Fruit fly (Drosophila melanogaster) whole organism, embryonic: Measurements from ENCODE around the gene CG8419.
A peak's percentile ranks its signal among the peaks of the same experiment; 100 is the strongest.

Experiments used
- BtbVII ChIP-seq: fragments of 200-800 bp; sonication (Bioruptor generic); optimal IDR thresholded peaks from 3 replicates; lab custom pipeline; 2017; ENCODE audit warnings: missing biosample characterization, mild to moderate bottlenecking, missing genetic modification characterization
- CG11398 ChIP-seq: fragments of 200-800 bp; sonication (Bioruptor generic); optimal IDR thresholded peaks from 2 replicates; lab custom pipeline; 2016; ENCODE audit warnings: missing biosample characterization, missing genetic modification characterization
- CG12071 ChIP-seq: fragments of 200-800 bp; sonication (Bioruptor generic); optimal IDR thresholded peaks from 3 replicates; lab custom pipeline; 2018; ENCODE audit warnings: missing biosample characterization, mild to moderate bottlenecking, missing genetic modification characterization
- CG12299 ChIP-seq: fragments of 200-800 bp; sonication (Bioruptor generic); optimal IDR thresholded peaks from 2 replicates; lab custom pipeline; 2018; ENCODE audit warnings: missing biosample characterization, mild to moderate bottlenecking, missing genetic modification characterization
- CG12769 ChIP-seq: fragments of 200-800 bp; sonication (Bioruptor generic); optimal IDR thresholded peaks from 2 replicates; lab custom pipeline; 2019; ENCODE audit warnings: missing biosample characterization, mild to moderate bottlenecking, missing genetic modification characterization, moderate library complexity
- CG13123 ChIP-seq: fragments of 200-800 bp; sonication (Bioruptor generic); optimal IDR thresholded peaks from 2 replicates; lab custom pipeline; 2016; ENCODE audit warnings: missing biosample characterization, missing genetic modification characterization
- CG17328 ChIP-seq: fragments of 200-800 bp; sonication (Bioruptor generic); IDR thresholded peaks from 2 replicates; pipeline ENCODE4 v1.3.6; 2022; ENCODE audit warnings: missing biosample characterization, missing genetic modification characterization
- CG18262 ChIP-seq: fragments of 200-800 bp; optimal IDR thresholded peaks from 3 replicates; lab custom pipeline; 2019; ENCODE audit warnings: missing biosample characterization, mild to moderate bottlenecking, missing genetic modification characterization, moderate library complexity
- CG30403 ChIP-seq: fragments of 200-800 bp; sonication (Bioruptor generic); optimal IDR thresholded peaks from 3 replicates; lab custom pipeline; 2016; ENCODE audit warnings: missing biosample characterization, missing genetic modification characterization
- CG31441 ChIP-seq: fragments of 200-800 bp; sonication (Bioruptor generic); IDR thresholded peaks from 2 replicates; pipeline ENCODE4 v1.3.6; 2022; ENCODE audit warnings: missing biosample characterization, missing genetic modification characterization
- CG42726 ChIP-seq: fragments of 200-800 bp; sonication (Bioruptor generic); IDR thresholded peaks from 2 replicates; pipeline ENCODE4 v1.3.6; 2022; ENCODE audit warnings: missing biosample characterization, missing genetic modification characterization; ENCODE audit not compliant: partially characterized antibody
- CG8089 ChIP-seq: fragments of 200-800 bp; sonication (Bioruptor generic); optimal IDR thresholded peaks from 3 replicates; lab custom pipeline; 2016; ENCODE audit warnings: missing biosample characterization, missing genetic modification characterization
- CG8359 ChIP-seq: fragments of 200-800 bp; sonication (Bioruptor generic); optimal IDR thresholded peaks from 2 replicates; lab custom pipeline; 2017; ENCODE audit warnings: missing biosample characterization, mild to moderate bottlenecking, missing genetic modification characterization, borderline replicate concordance
- CG8478 ChIP-seq: fragments of >200 bp; optimal IDR thresholded peaks from 2 replicates; lab custom pipeline; 2018
- CG9932 ChIP-seq: fragments of 200-800 bp; sonication (Bioruptor generic); IDR thresholded peaks from 2 replicates; pipeline ENCODE4 v1.3.6; 2022; ENCODE audit warnings: missing biosample characterization, missing genetic modification characterization
- CTCF ChIP-seq: fragments of 200-800 bp; sonication (Bioruptor generic); optimal IDR thresholded peaks from 2 replicates; lab custom pipeline; 2017; ENCODE audit warnings: missing biosample characterization, mild to moderate bottlenecking, missing genetic modification characterization, moderate library complexity
- Camta ChIP-seq: fragments of 200-800 bp; sonication (Bioruptor generic); optimal IDR thresholded peaks from 2 replicates; lab custom pipeline; 2016; ENCODE audit warnings: missing biosample characterization, missing genetic modification characterization
- D19A ChIP-seq: fragments of 200-800 bp; optimal IDR thresholded peaks from 3 replicates; lab custom pipeline; 2019; ENCODE audit warnings: missing biosample characterization, mild to moderate bottlenecking, missing genetic modification characterization, moderate library complexity
- D19B ChIP-seq: fragments of 200-800 bp; sonication (Bioruptor generic); optimal IDR thresholded peaks from 2 replicates; lab custom pipeline; 2017; ENCODE audit warnings: missing biosample characterization, mild to moderate bottlenecking, missing genetic modification characterization
- Gug ChIP-seq: fragments of 200-800 bp; sonication (Bioruptor generic); IDR thresholded peaks from 4 replicates; pipeline ENCODE4 v1.3.6; 2022; ENCODE audit warnings: missing biosample characterization, missing genetic modification characterization
- HmgZ ChIP-seq: fragments of 200-800 bp; sonication (Bioruptor generic); optimal IDR thresholded peaks from 2 replicates; lab custom pipeline; 2018; ENCODE audit warnings: missing biosample characterization, mild to moderate bottlenecking, missing genetic modification characterization
- Nf-YC ChIP-seq: fragments of 200-800 bp; optimal IDR thresholded peaks from 3 replicates; lab custom pipeline; 2019; ENCODE audit warnings: missing biosample characterization, mild to moderate bottlenecking, missing genetic modification characterization, moderate library complexity
- Optix ChIP-seq: fragments of 200-800 bp; sonication (Bioruptor generic); IDR thresholded peaks from 3 replicates; pipeline ENCODE4 v1.3.6; 2022; ENCODE audit warnings: missing biosample characterization, missing genetic modification characterization
- Pdp1 ChIP-seq, 2 experiments: fragments of 200-800 bp; sonication (Bioruptor generic); optimal IDR thresholded peaks; 3 replicates each; lab custom pipeline; 2016; ENCODE audit warnings: missing biosample characterization in 2 of 2, missing genetic modification characterization in 2 of 2, mild to moderate bottlenecking in 1 of 2, moderate library complexity in 1 of 2
- Rfx ChIP-seq: fragments of 200-800 bp; sonication (Bioruptor generic); IDR thresholded peaks from 2 replicates; pipeline ENCODE4 v1.3.6; 2022; ENCODE audit warnings: missing biosample characterization, missing genetic modification characterization
- Six4 ChIP-seq: fragments of 200-800 bp; sonication (Bioruptor generic); optimal IDR thresholded peaks from 2 replicates; lab custom pipeline; 2016; ENCODE audit warnings: missing biosample characterization, missing genetic modification characterization
- Trl ChIP-seq, 3 experiments: fragments of >200 bp in 2 of 3; fragments of 200-800 bp in 1 of 3; sonication (Bioruptor generic) in 1 of 3; optimal IDR thresholded peaks; 2 replicates in 1 of 3; 3 replicates in 2 of 3; lab custom pipeline; 2016 to 2017; ENCODE audit warnings: missing biosample characterization in 1 of 3, missing genetic modification characterization in 1 of 3
- abd-A ChIP-seq: fragments of 200-800 bp; sonication (Bioruptor generic); optimal IDR thresholded peaks from 3 replicates; lab custom pipeline; 2019; ENCODE audit warnings: missing biosample characterization, mild to moderate bottlenecking, missing genetic modification characterization, moderate library complexity
- ase ChIP-seq: fragments of 200-800 bp; sonication (Bioruptor generic); IDR thresholded peaks from 3 replicates; pipeline ENCODE4 v1.3.6; 2022; ENCODE audit warnings: missing biosample characterization, missing genetic modification characterization
- bowl ChIP-seq: fragments of 200-800 bp; sonication (Bioruptor generic); IDR thresholded peaks from 2 replicates; pipeline ENCODE4 v1.3.6; 2022; ENCODE audit warnings: missing biosample characterization, missing genetic modification characterization
- cato ChIP-seq: fragments of 200-800 bp; sonication (Bioruptor generic); optimal IDR thresholded peaks from 2 replicates; lab custom pipeline; 2016; ENCODE audit warnings: missing biosample characterization, missing genetic modification characterization, borderline replicate concordance
- caup ChIP-seq: fragments of 200-800 bp; sonication (Bioruptor generic); optimal IDR thresholded peaks from 3 replicates; lab custom pipeline; 2017; ENCODE audit warnings: missing biosample characterization, mild to moderate bottlenecking, missing genetic modification characterization, moderate library complexity; ENCODE audit not compliant: severe bottlenecking
- chinmo ChIP-seq: fragments of 200-800 bp; sonication (Bioruptor generic); IDR thresholded peaks from 4 replicates; pipeline ENCODE4 v1.3.6; 2022; ENCODE audit warnings: missing biosample characterization, missing genetic modification characterization; ENCODE audit not compliant: partially characterized antibody
- ci ChIP-seq: fragments of 200-800 bp; sonication (Bioruptor generic); IDR thresholded peaks from 3 replicates; pipeline ENCODE4 v1.3.6; 2022; ENCODE audit warnings: missing biosample characterization, missing genetic modification characterization
- dm ChIP-seq: fragments of 200-800 bp; sonication (Bioruptor generic); optimal IDR thresholded peaks from 3 replicates; lab custom pipeline; 2016; ENCODE audit warnings: missing biosample characterization, missing genetic modification characterization
- emc ChIP-seq: fragments of 200-800 bp; sonication (Bioruptor generic); optimal IDR thresholded peaks from 2 replicates; lab custom pipeline; 2016; ENCODE audit warnings: missing biosample characterization, missing genetic modification characterization
- gem ChIP-seq: fragments of 200-800 bp; sonication (Bioruptor generic); optimal IDR thresholded peaks from 2 replicates; lab custom pipeline; 2019; ENCODE audit warnings: missing biosample characterization, mild to moderate bottlenecking, missing genetic modification characterization, moderate library complexity
- grn ChIP-seq: fragments of 200-800 bp; sonication (Bioruptor generic); optimal IDR thresholded peaks from 3 replicates; lab custom pipeline; 2017; ENCODE audit warnings: missing biosample characterization, missing genetic modification characterization
- ham ChIP-seq: fragments of 200-800 bp; sonication (Bioruptor generic); IDR thresholded peaks from 2 replicates; pipeline ENCODE4 v1.3.6; 2022; ENCODE audit warnings: missing biosample characterization, missing genetic modification characterization
- kay ChIP-seq: fragments of 200-800 bp; sonication (Bioruptor generic); optimal IDR thresholded peaks from 2 replicates; lab custom pipeline; 2016; ENCODE audit warnings: missing biosample characterization, missing genetic modification characterization
- klu ChIP-seq: fragments of 200-800 bp; sonication (Bioruptor generic); IDR thresholded peaks from 2 replicates; pipeline ENCODE4 v1.3.6; 2022; ENCODE audit warnings: missing biosample characterization, missing genetic modification characterization
- lbe ChIP-seq: fragments of 200-800 bp; sonication (Bioruptor generic); optimal IDR thresholded peaks from 2 replicates; lab custom pipeline; 2016; ENCODE audit warnings: missing biosample characterization, mild to moderate bottlenecking, missing genetic modification characterization
- mld ChIP-seq: fragments of 200-800 bp; sonication (Bioruptor generic); IDR thresholded peaks from 3 replicates; pipeline ENCODE4 v1.3.6; 2022; ENCODE audit warnings: missing biosample characterization, missing genetic modification characterization; ENCODE audit not compliant: partially characterized antibody
- prd ChIP-seq, 3 experiments: fragments of >200 bp in 2 of 3; fragments of 200-800 bp in 1 of 3; sonication (Bioruptor generic) in 1 of 3; optimal IDR thresholded peaks in 2 of 3; IDR thresholded peaks in 1 of 3; 2 replicates in 2 of 3; 3 replicates in 1 of 3; pipeline versions ENCODE4 v1.3.6 to Lab custom; 2017 to 2022; ENCODE audit warnings: missing biosample characterization in 1 of 3, missing genetic modification characterization in 1 of 3
- run ChIP-seq: fragments of 200-800 bp; sonication (Bioruptor generic); optimal IDR thresholded peaks from 3 replicates; lab custom pipeline; 2018; ENCODE audit warnings: missing biosample characterization, mild to moderate bottlenecking, missing genetic modification characterization
- trh ChIP-seq: fragments of 200-800 bp; sonication (Bioruptor generic); optimal IDR thresholded peaks from 2 replicates; lab custom pipeline; 2016; ENCODE audit warnings: missing biosample characterization, missing genetic modification characterization
- wor ChIP-seq: fragments of 200-800 bp; sonication (Bioruptor generic); IDR thresholded peaks from 2 replicates; pipeline ENCODE4 v1.3.6; 2022; ENCODE audit warnings: missing biosample characterization, missing genetic modification characterization
- zfh2 ChIP-seq: fragments of 200-800 bp; sonication (Bioruptor generic); optimal IDR thresholded peaks from 2 replicates; lab custom pipeline; 2016; ENCODE audit warnings: missing biosample characterization, missing genetic modification characterization

CG8419 gene

dm6 chr2L:8204366-8204765, 1.6 kb upstream of the CG8419 start:
- peak in 1 of 2 experiments; percentile 78 for TF ChIP-seq Pdp1 (GFP tag; optimal IDR thresholded peaks at IDR 0.05; lab: Kevin White, UChicago)
- 0 out of 3 replicates have a peak, but pooled peaks have one; percentile 10 for TF ChIP-seq ase (GFP tag; lab: Robert Waterston, UW)
- TF ChIP-seq mld, result peak; percentile 32; the same call in 1 of the 3 replicates
- TF ChIP-seq CG8478 (lab: Kevin White, UChicago), result no peak

dm6 chr2L:8204996-8205567, 889 bp upstream of the CG8419 start, which contains the start of gene SLC5A11:
Gene SLC5A11 (minus strand): TSS chr2L:8205132.
- TF ChIP-seq BtbVII (GFP tag; lab: Kevin White, UChicago) (peak; percentile 97), Nf-YC (peak; percentile 91), caup (GFP tag; lab: Kevin White, UChicago) (peak; percentile 100), cato (GFP tag; lab: Kevin White, UChicago) (peak; percentile 87), abd-A (tag; lab: Kevin White, UChicago) (peak; percentile 92), Trl (optimal IDR thresholded peaks at IDR 0.05; lab: Kevin White, UChicago) (peak; percentile 83 to 99), Trl (GFP tag; optimal IDR thresholded peaks at IDR 0.05; lab: Kevin White, UChicago) (peak; percentile 96), ham (GFP tag; lab: Robert Waterston, UW) (peak; percentile 95), CG12769 (tag; lab: Kevin White, UChicago) (peak; percentile 83), kay (GFP tag; lab: Kevin White, UChicago) (peak; percentile 82), CG13123 (peak; percentile 87), Camta (GFP tag; lab: Kevin White, UChicago) (peak; percentile 91), CG8089 (GFP tag; lab: Kevin White, UChicago) (peak; percentile 31), dm (peak; percentile 70), klu (GFP tag; lab: Robert Waterston, UW) (peak; percentile 94), HmgZ (peak; percentile 96), ci (peak; percentile 95), chinmo (GFP tag; lab: Robert Waterston, UW) (peak; percentile 86; the same call in 2 of the 4 replicates), CG12071 (GFP tag; lab: Kevin White, UChicago) (peak; percentile 89), CG12299 (tag; lab: Kevin White, UChicago) (peak; percentile 85), Rfx (peak; percentile 97), CG30403 (peak; percentile 97), CG31441 (GFP tag; lab: Robert Waterston, UW) (peak; percentile 94; the same call in 1 of the 2 replicates), D19B (GFP tag; lab: Kevin White, UChicago) (peak; percentile 100), trh (GFP tag; lab: Kevin White, UChicago) (peak; percentile 96), CG42726 (GFP tag; lab: Robert Waterston, UW) (0 out of 2 replicates have a peak, but pooled peaks have one; percentile 55), run (tag; lab: Kevin White, UChicago) (peak; percentile 96), D19A (peak; percentile 87), CG9932 (peak; percentile 96), bowl (GFP tag; lab: Robert Waterston, UW) (peak; percentile 82; the same call in 1 of the 2 replicates), gem (tag; lab: Kevin White, UChicago) (peak; percentile 98), Six4 (peak; percentile 97), Optix (GFP tag; lab: Robert Waterston, UW) (peak; percentile 68; the same call in 2 of the 3 replicates), emc (GFP tag; lab: Kevin White, UChicago) (peak; percentile 98), Gug (peak; percentile 87), CG11398 (GFP tag; lab: Kevin White, UChicago) (peak; percentile 2), wor (GFP tag; lab: Robert Waterston, UW) (peak; percentile 82), CTCF (GFP tag; lab: Kevin White, UChicago) (peak; percentile 50), grn (GFP tag; lab: Kevin White, UChicago) (peak; percentile 97), CG8359 (GFP tag; lab: Kevin White, UChicago) (peak; percentile 82), CG17328 (peak; percentile 95), CG18262 (tag; lab: Kevin White, UChicago) (peak; percentile 96), prd (optimal IDR thresholded peaks at IDR 0.05; lab: Kevin White, UChicago) (no peak), prd (GFP tag; IDR thresholded peaks at IDR 0.05; lab: Robert Waterston, UW) (peak; percentile 97), lbe (GFP tag; lab: Kevin White, UChicago) (peak; percentile 99), zfh2 (peak; percentile 78)
